Fruit fly (Drosophila melanogaster) whole organism, adult: ENCODE data around the gene Naa40.

Experiments
- CG11617 ChIP-seq: fragments of 200-800 bp; sonication (Bioruptor generic); optimal IDR thresholded peaks from 2 replicates; lab custom pipeline; 2017; ENCODE audit warnings: mild to moderate bottlenecking, missing biosample characterization, missing genetic modification reagents, missing genetic modification characterization
- CG12768 ChIP-seq: fragments of 200-800 bp; sonication (Bioruptor generic); optimal IDR thresholded peaks from 2 replicates; lab custom pipeline; 2017; ENCODE audit warnings: missing biosample characterization, missing genetic modification characterization, mild to moderate bottlenecking, moderate library complexity, missing genetic modification reagents
- CG1620 ChIP-seq: fragments of 200-800 bp; sonication (Bioruptor generic); optimal IDR thresholded peaks from 2 replicates; lab custom pipeline; 2016; ENCODE audit warnings: missing biosample characterization, missing genetic modification characterization
- CG33017 ChIP-seq: fragments of 200-800 bp; sonication (Bioruptor generic); optimal IDR thresholded peaks from 2 replicates; lab custom pipeline; 2018; ENCODE audit warnings: missing biosample characterization, mild to moderate bottlenecking, missing genetic modification characterization, moderate library complexity
- CG5204 ChIP-seq: fragments of 200-800 bp; sonication (Bioruptor generic); optimal IDR thresholded peaks from 2 replicates; lab custom pipeline; 2016; ENCODE audit warnings: missing biosample characterization, missing genetic modification characterization
- CG7045 ChIP-seq: fragments of 200-800 bp; sonication (Bioruptor generic); optimal IDR thresholded peaks from 2 replicates; lab custom pipeline; 2017; ENCODE audit warnings: missing biosample characterization, mild to moderate bottlenecking, missing genetic modification characterization
- CG7101 ChIP-seq: fragments of 200-800 bp; sonication (Bioruptor generic); optimal IDR thresholded peaks from 2 replicates; lab custom pipeline; 2018; ENCODE audit warnings: missing biosample characterization, mild to moderate bottlenecking, missing genetic modification characterization, moderate library complexity
- Hr96 ChIP-seq: fragments of 200-800 bp; sonication (Bioruptor generic); optimal IDR thresholded peaks from 2 replicates; lab custom pipeline; 2016; ENCODE audit warnings: missing biosample characterization, missing genetic modification characterization
- Mnt ChIP-seq: fragments of 200-800 bp; sonication (Bioruptor generic); optimal IDR thresholded peaks from 2 replicates; lab custom pipeline; 2016; ENCODE audit warnings: missing biosample characterization, mild to moderate bottlenecking, missing genetic modification characterization
- cic ChIP-seq: fragments of 200-800 bp; sonication (Bioruptor generic); optimal IDR thresholded peaks from 2 replicates; lab custom pipeline; 2017; ENCODE audit warnings: missing biosample characterization, mild to moderate bottlenecking, missing genetic modification characterization, moderate library complexity
- cnc ChIP-seq, 2 experiments: fragments of >200 bp; optimal IDR thresholded peaks; 2 replicates each; lab custom pipeline; 2017
- kay ChIP-seq: fragments of 200-800 bp; sonication (Bioruptor generic); peaks from one replicate; lab custom pipeline; 2016; ENCODE audit warnings: missing biosample characterization, missing genetic modification characterization, borderline replicate concordance
- ovo ChIP-seq: fragments of 200-800 bp; sonication (Bioruptor generic); optimal IDR thresholded peaks from 2 replicates; lab custom pipeline; 2016; ENCODE audit warnings: missing biosample characterization, missing genetic modification characterization
- pad ChIP-seq: fragments of 200-800 bp; sonication (Bioruptor generic); optimal IDR thresholded peaks from 3 replicates; lab custom pipeline; 2017; ENCODE audit warnings: missing biosample characterization, missing genetic modification characterization, mild to moderate bottlenecking, moderate library complexity, missing genetic modification reagents

DNA sequence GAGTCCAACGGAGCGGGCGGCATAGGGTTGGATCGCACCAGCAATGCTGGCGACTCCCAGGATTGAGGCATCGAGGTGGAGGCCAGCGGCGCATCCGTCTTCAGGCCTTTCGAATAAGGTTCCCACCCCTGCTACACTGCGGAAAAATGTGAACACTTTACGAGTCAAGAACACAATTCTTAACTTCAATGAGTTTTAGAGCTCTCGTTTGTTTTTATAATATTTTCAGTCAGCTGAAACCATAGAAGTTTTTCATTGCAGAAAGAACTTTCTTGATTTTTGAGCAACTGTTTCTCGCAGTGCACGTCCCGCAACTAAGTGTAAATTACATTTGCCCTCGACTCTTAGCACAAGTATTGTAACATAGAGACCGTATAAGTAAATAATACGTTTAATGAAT is 28.4 kb downstream of the Naa40 start:
- TF ChIP-seq CG11617 (GFP tag; lab: Kevin White, UChicago), result no peak
- TF ChIP-seq CG12768 (GFP tag; lab: Kevin White, UChicago), result no peak
- no peak for TF ChIP-seq Hr96 (GFP tag; lab: Kevin White, UChicago)
- TF ChIP-seq CG7045 (GFP tag; lab: Kevin White, UChicago), result no peak
- TF ChIP-seq cnc (optimal IDR thresholded peaks at IDR 0.05; lab: Kevin White, UChicago), result no peak
- no peak for TF ChIP-seq CG7101 (tag; lab: Kevin White, UChicago)
- TF ChIP-seq kay (GFP tag; lab: Kevin White, UChicago), result no peak
- TF ChIP-seq CG5204 (GFP tag; lab: Kevin White, UChicago), result no peak
- TF ChIP-seq pad (GFP tag; lab: Kevin White, UChicago), result no peak
- no peak for TF ChIP-seq cic (GFP tag; lab: Kevin White, UChicago)
- TF ChIP-seq Mnt, result no peak
- TF ChIP-seq ovo (GFP tag; lab: Kevin White, UChicago), result no peak
- TF ChIP-seq CG33017 (tag; lab: Kevin White, UChicago), result no peak
- TF ChIP-seq CG1620, result no peak
